Worm (Caenorhabditis elegans) whole organism, L4/young adult: ENCODE results near the gene ttc-39B.

Source experiments
- W03F9.2 ChIP-seq: fragments of 150-350 bp; optimal IDR thresholded peaks from 2 replicates; lab custom pipeline; 2014; ENCODE audit warnings: missing biosample characterization, missing genetic modification characterization
- him-1 ChIP-seq: sonication (generic microtip); optimal IDR thresholded peaks from 2 replicates; lab custom pipeline; 2016; ENCODE audit warnings: missing genotype, missing genetic modification reagents, missing genetic modification characterization, missing compliant biosample characterization

DNA sequence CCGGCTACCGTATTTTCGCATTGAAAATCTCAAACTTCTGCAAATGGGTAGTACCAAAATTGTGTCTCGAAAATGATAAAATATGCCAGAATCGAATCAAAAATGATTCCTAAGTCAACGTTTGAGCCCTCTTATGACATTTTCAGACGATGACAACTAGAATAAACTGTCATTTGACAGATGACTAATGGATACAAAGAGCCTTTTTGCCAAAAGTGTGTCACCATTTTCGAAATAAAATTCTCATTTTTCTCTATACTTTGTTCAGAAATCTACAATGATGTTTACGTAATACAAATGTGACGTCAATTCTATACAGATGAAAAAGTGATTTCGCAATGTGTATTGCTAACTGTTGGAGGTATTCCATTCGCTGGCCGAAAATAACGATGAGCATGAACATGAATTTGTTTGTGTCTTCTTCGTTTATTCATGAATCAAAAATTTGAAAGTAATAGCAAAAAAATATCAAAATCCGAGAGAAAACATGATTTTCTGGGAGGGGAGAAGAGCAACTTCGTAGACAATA, 12.8 kb upstream of the ttc-39B start:
- TF ChIP-seq W03F9.2 (tag; lab: Kevin White, UChicago) (no peak), him-1 (no peak)
